Fruit fly (Drosophila melanogaster): ENCODE results near the gene Mec2.

- TF ChIP-seq Ets98B (GFP tag; IDR thresholded peaks at IDR 0.05), result no peak
- TF ChIP-seq Snoo (tag; optimal IDR thresholded peaks at IDR 0.05), result peak; percentile 45
- no peak for TF ChIP-seq CG4496 (GFP tag; IDR thresholded peaks at IDR 0.05)
- 0 out of 3 replicates have a peak, but pooled peaks have one; percentile 37 for TF ChIP-seq fd96Ca (GFP tag; IDR thresholded peaks at IDR 0.05)
- TF ChIP-seq CG32121 (GFP tag; IDR thresholded peaks at IDR 0.05), result peak; percentile 40; the same call in 1 of the 2 replicates
These were observed 21.5 kb upstream of the Mec2 start for dm6 chrX:19166152-19166935.
